Worm (Caenorhabditis elegans): ENCODE measurements around the gene dop-2.
A peak's percentile ranks its signal among the peaks of the same experiment; 100 is the strongest.

Gene dop-2

ce11 chrV:9582594-9583322, 25.6 kb upstream of the dop-2 start, which contains the start of gene rtfo-1:
Gene rtfo-1, minus strand, starts transcription at chrV:9582644.
- TF ChIP-seq mbf-1 (tag; optimal IDR thresholded peaks at IDR 0.05) (no peak), nhr-11 (tag; optimal IDR thresholded peaks at IDR 0.05) (no peak), C34F6.9 (tag; optimal IDR thresholded peaks at IDR 0.05) (peak; percentile 45), F13H6.1 (tag; optimal IDR thresholded peaks at IDR 0.05) (peak; percentile 53), sma-3 (GFP tag; optimal IDR thresholded peaks at IDR 0.05) (peak; percentile 41), snpc-4 (tag; optimal IDR thresholded peaks at IDR 0.05) (no peak), lin-11 (tag; optimal IDR thresholded peaks at IDR 0.05) (peak; percentile 64), mab-5 (tag; optimal IDR thresholded peaks at IDR 0.05) (peak; percentile 16), lin-13 (GFP tag; optimal IDR thresholded peaks at IDR 0.05) (peak; percentile 40), sma-9 (GFP tag; optimal IDR thresholded peaks at IDR 0.05) (peak; percentile 30), sma-9 (tag; optimal IDR thresholded peaks at IDR 0.05) (no peak), nhr-12 (tag; optimal IDR thresholded peaks at IDR 0.05) (no peak), nhr-21 (tag; optimal IDR thresholded peaks at IDR 0.05) (no peak), ztf-4 (tag; optimal IDR thresholded peaks at IDR 0.05) (peak; percentile 7), mdl-1 (tag; optimal IDR thresholded peaks at IDR 0.05) (no peak), gmeb-1 (tag; optimal IDR thresholded peaks at IDR 0.05) (peak; percentile 60), fos-1 (tag; optimal IDR thresholded peaks at IDR 0.05) (peak; percentile 9), nhr-129 (tag; optimal IDR thresholded peaks at IDR 0.05) (peak; percentile 50)

ce11 chrV:9583323-9583644, 25.1 kb upstream of the dop-2 start, which contains the start of gene K09G1.1:
Gene K09G1.1, plus strand, starts transcription at chrV:9583545.
- TF ChIP-seq unc-39 (tag; optimal IDR thresholded peaks at IDR 0.05) (no peak), egl-27 (tag; optimal IDR thresholded peaks at IDR 0.05) (no peak), ceh-16 (tag; optimal IDR thresholded peaks at IDR 0.05) (no peak), nhr-129 (tag; optimal IDR thresholded peaks at IDR 0.05) (no peak), dmd-4 (tag; optimal IDR thresholded peaks at IDR 0.05) (no peak), unc-55 (GFP tag; optimal IDR thresholded peaks at IDR 0.05) (no peak), ztf-1 (GFP tag; conservative IDR thresholded peaks at IDR 0.05) (no peak), peb-1 (tag; optimal IDR thresholded peaks at IDR 0.05) (no peak), nhr-25 (tag; optimal IDR thresholded peaks at IDR 0.05) (no peak), unc-62 (GFP tag; optimal IDR thresholded peaks at IDR 0.05) (no peak), nhr-10 (tag; optimal IDR thresholded peaks at IDR 0.05) (no peak), lsy-2 (tag; optimal IDR thresholded peaks at IDR 0.05) (no peak), gmeb-1 (tag; optimal IDR thresholded peaks at IDR 0.05) (no peak), F13H6.1 (tag; optimal IDR thresholded peaks at IDR 0.05) (no peak), aly-2 (tag; optimal IDR thresholded peaks at IDR 0.05) (no peak), nhr-12 (tag; optimal IDR thresholded peaks at IDR 0.05) (no peak), mab-5 (tag; optimal IDR thresholded peaks at IDR 0.05) (no peak), Y55F3AM.14 (GFP tag; optimal IDR thresholded peaks at IDR 0.05) (no peak), ama-1 (optimal IDR thresholded peaks at IDR 0.05) (no peak), sem-4 (tag; optimal IDR thresholded peaks at IDR 0.05) (no peak)

- TF ChIP-seq ztf-11 (tag; optimal IDR thresholded peaks at IDR 0.05) (no peak), unc-55 (GFP tag; optimal IDR thresholded peaks at IDR 0.05) (no peak), crh-2 (tag; optimal IDR thresholded peaks at IDR 0.05) (peak; percentile 67)
These were observed 24.1 kb upstream of the dop-2 start for ce11 chrV:9584263-9584662.

- TF ChIP-seq nhr-25 (tag; optimal IDR thresholded peaks at IDR 0.05) (peak; percentile 14), unc-39 (tag; optimal IDR thresholded peaks at IDR 0.05) (no peak)
These were observed 20.7 kb upstream of the dop-2 start for ce11 chrV:9587619-9588018.

- no peak for TF ChIP-seq nhr-129 (tag; optimal IDR thresholded peaks at IDR 0.05)
- TF ChIP-seq sma-9 (GFP tag; optimal IDR thresholded peaks at IDR 0.05) = peak; percentile 49
- TF ChIP-seq sma-9 (tag; optimal IDR thresholded peaks at IDR 0.05) = no peak
- no peak for TF ChIP-seq ZK546.5 (tag; optimal IDR thresholded peaks at IDR 0.05)
- TF ChIP-seq C34F6.9 (tag; optimal IDR thresholded peaks at IDR 0.05) = no peak
- TF ChIP-seq nhr-21 (tag; optimal IDR thresholded peaks at IDR 0.05) = peak; percentile 20
- no peak for TF ChIP-seq lin-11 (tag; optimal IDR thresholded peaks at IDR 0.05)
- no peak for TF ChIP-seq ceh-82 (tag; optimal IDR thresholded peaks at IDR 0.05)
- TF ChIP-seq fos-1 (tag; optimal IDR thresholded peaks at IDR 0.05) = peak; percentile 18
- TF ChIP-seq elt-3 (tag; optimal IDR thresholded peaks at IDR 0.05) = no peak
- TF ChIP-seq sma-3 (GFP tag; optimal IDR thresholded peaks at IDR 0.05) = peak; percentile 24
These were observed 19.8 kb upstream of the dop-2 start for ce11 chrV:9588574-9588973.

Data from whole organism, L2 larva.